Fruit fly (Drosophila melanogaster) S2 (cell line): Measurements from ENCODE around the gene Hr96.

Experiments used
- CG8478 ChIP-seq: fragments of >200 bp; optimal IDR thresholded peaks from 2 replicates; lab custom pipeline; 2018
- CTCF ChIP-seq, 2 experiments: fragments of >200 bp; optimal IDR thresholded peaks; 2 replicates each; lab custom pipeline; 2018

DNA sequence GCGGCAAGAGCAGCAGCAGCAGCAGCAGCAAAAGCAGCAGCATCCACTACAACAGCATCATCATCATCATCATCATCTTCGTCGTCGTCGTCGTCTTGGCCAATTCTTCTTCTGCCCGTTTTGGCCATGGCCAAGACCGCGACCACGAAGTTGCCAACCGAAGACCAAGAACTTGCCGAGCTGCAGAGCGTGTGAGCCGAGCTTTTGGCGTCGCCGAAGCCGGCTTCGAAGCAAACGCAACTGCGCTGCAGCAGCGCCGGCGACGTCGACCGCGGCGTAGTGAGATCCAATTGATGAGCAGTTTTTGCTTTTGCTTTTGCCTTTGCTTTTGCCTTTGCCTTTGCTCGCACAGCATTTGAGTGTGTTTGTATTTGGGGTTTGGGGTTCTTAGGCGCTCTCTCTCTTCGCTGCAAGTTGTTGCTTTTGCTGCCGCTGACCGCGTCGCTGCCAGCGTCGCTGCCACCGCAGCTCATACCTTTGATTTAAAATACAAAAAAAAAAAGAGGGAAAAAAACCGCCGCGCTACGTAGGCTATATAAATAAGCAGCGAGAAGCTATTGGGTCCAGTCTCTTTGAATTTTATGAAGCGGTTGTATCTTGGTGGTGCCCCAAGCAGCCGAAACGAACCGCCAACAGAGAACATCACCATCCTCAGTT is 39.9 kb upstream of the Hr96 start:
- TF ChIP-seq CTCF (optimal IDR thresholded peaks at IDR 0.05; lab: Kevin White, UChicago) = no peak
- TF ChIP-seq CG8478 (lab: Kevin White, UChicago) = no peak
